Fruit fly (Drosophila melanogaster): ENCODE results near the gene CG32017.

DNA sequence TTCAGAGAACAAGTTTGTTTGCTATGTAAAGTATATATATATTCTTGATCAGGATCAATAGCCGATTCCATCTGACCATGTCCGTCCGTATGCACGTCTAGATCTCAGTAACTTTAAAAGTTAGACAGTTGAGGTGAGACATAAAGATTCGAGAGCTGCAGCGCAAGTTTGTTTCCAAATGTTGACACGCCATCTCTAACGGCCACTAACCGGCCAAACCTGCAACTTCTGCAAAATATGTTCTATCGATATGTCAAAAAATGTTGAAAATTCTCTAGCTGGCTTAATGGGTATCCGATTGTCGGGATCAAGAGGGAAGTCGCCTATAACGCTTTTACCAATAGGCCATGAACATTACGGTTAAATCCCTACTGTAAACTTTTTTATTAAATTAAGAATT is 24.9 kb upstream of the CG32017 start:
- TF ChIP-seq CG13624 (GFP tag; optimal IDR thresholded peaks at IDR 0.05) = no peak
- no peak for TF ChIP-seq z (GFP tag; IDR thresholded peaks at IDR 0.05)
- TF ChIP-seq CG9932 (GFP tag; IDR thresholded peaks at IDR 0.05) = no peak
- no peak for TF ChIP-seq Oaz (GFP tag; IDR thresholded peaks at IDR 0.05)
- no peak for TF ChIP-seq CG7745 (tag; optimal IDR thresholded peaks at IDR 0.05)
